Fruit fly (Drosophila melanogaster): ENCODE results near the gene CG34426.

Gene CG34426

dm6 chr3L:8841757-8842156, 39.5 kb downstream of the CG34426 start:
- peak; percentile 26 for TF ChIP-seq Sp1 (GFP tag; optimal IDR thresholded peaks at IDR 0.05)
- no peak for TF ChIP-seq CrebA (GFP tag; optimal IDR thresholded peaks at IDR 0.05; ENCODE audit: borderline replicate concordance)
- TF ChIP-seq Myc (optimal IDR thresholded peaks at IDR 0.05): no peak
- TF ChIP-seq dsf (GFP tag; optimal IDR thresholded peaks at IDR 0.05; ENCODE audit: borderline replicate concordance): no peak
- no peak for TF ChIP-seq pan (optimal IDR thresholded peaks at IDR 0.05)
- TF ChIP-seq sv (GFP tag; optimal IDR thresholded peaks at IDR 0.05): peak; percentile 38
- no peak for TF ChIP-seq usp (GFP tag; optimal IDR thresholded peaks at IDR 0.05)
- no peak for TF ChIP-seq Dfd (GFP tag; optimal IDR thresholded peaks at IDR 0.05)
- no peak for TF ChIP-seq Rel (GFP tag; optimal IDR thresholded peaks at IDR 0.05)
- TF ChIP-seq Rel (tag; optimal IDR thresholded peaks at IDR 0.05): no peak
- TF ChIP-seq Vsx2 (GFP tag; optimal IDR thresholded peaks at IDR 0.05; ENCODE audit: partially characterized antibody): no peak
- peak; percentile 41 for TF ChIP-seq psq (GFP tag; optimal IDR thresholded peaks at IDR 0.05)
- TF ChIP-seq N (GFP tag; optimal IDR thresholded peaks at IDR 0.05): no peak
- no peak for TF ChIP-seq jim (GFP tag; optimal IDR thresholded peaks at IDR 0.05)
- TF ChIP-seq rgr (GFP tag; optimal IDR thresholded peaks at IDR 0.05): peak; percentile 70
- TF ChIP-seq HLH106 (tag; optimal IDR thresholded peaks at IDR 0.05): peak; percentile 60
- TF ChIP-seq h (GFP tag; optimal IDR thresholded peaks at IDR 0.05): peak; percentile 76
- peak; percentile 23 for TF ChIP-seq Hnf4 (GFP tag; optimal IDR thresholded peaks at IDR 0.05)
- TF ChIP-seq dmrt93B (GFP tag; optimal IDR thresholded peaks at IDR 0.05): no peak
- peak in 1 of 2 experiments; percentile 74 for TF ChIP-seq foxo (GFP tag; optimal IDR thresholded peaks at IDR 0.05)
- TF ChIP-seq lola (GFP tag; optimal IDR thresholded peaks at IDR 0.05): no peak
- no peak for TF ChIP-seq Jra (GFP tag; optimal IDR thresholded peaks at IDR 0.05)
- TF ChIP-seq OdsH (GFP tag; optimal IDR thresholded peaks at IDR 0.05): peak; percentile 67
- no peak for TF ChIP-seq GATAd (GFP tag; optimal IDR thresholded peaks at IDR 0.05)
- TF ChIP-seq fru (GFP tag; optimal IDR thresholded peaks at IDR 0.05): peak; percentile 66
- peak; percentile 27 for TF ChIP-seq br (GFP tag; optimal IDR thresholded peaks at IDR 0.05)
- no peak for TF ChIP-seq Hr83 (GFP tag; optimal IDR thresholded peaks at IDR 0.05; ENCODE audit: poor library complexity, severe bottlenecking)
- TF ChIP-seq sage (GFP tag; optimal IDR thresholded peaks at IDR 0.05): no peak
- no peak for TF ChIP-seq Mio (GFP tag; optimal IDR thresholded peaks at IDR 0.05)
- TF ChIP-seq tai (GFP tag; optimal IDR thresholded peaks at IDR 0.05): no peak
- TF ChIP-seq ey (GFP tag; optimal IDR thresholded peaks at IDR 0.05): peak; percentile 67
- TF ChIP-seq woc (GFP tag; optimal IDR thresholded peaks at IDR 0.05): peak; percentile 42

dm6 chr3L:8842359-8842758, 40.1 kb downstream of the CG34426 start:
- TF ChIP-seq h (GFP tag; optimal IDR thresholded peaks at IDR 0.05): no peak
- no peak for TF ChIP-seq Rel (GFP tag; optimal IDR thresholded peaks at IDR 0.05)
- TF ChIP-seq Rel (tag; optimal IDR thresholded peaks at IDR 0.05): peak; percentile 74
- peak; percentile 5 for TF ChIP-seq CrebA (GFP tag; optimal IDR thresholded peaks at IDR 0.05; ENCODE audit: borderline replicate concordance)
- no peak for TF ChIP-seq CG9705 (GFP tag; optimal IDR thresholded peaks at IDR 0.05)

- TF ChIP-seq dmrt93B (GFP tag; optimal IDR thresholded peaks at IDR 0.05): no peak
- TF ChIP-seq Jra (GFP tag; optimal IDR thresholded peaks at IDR 0.05): no peak
- TF ChIP-seq lola (GFP tag; optimal IDR thresholded peaks at IDR 0.05): no peak
- no peak for TF ChIP-seq jim (GFP tag; optimal IDR thresholded peaks at IDR 0.05)
- TF ChIP-seq Vsx2 (GFP tag; optimal IDR thresholded peaks at IDR 0.05; ENCODE audit: partially characterized antibody): no peak
- TF ChIP-seq br (GFP tag; optimal IDR thresholded peaks at IDR 0.05): no peak
- TF ChIP-seq fru (GFP tag; optimal IDR thresholded peaks at IDR 0.05): no peak
- no peak for TF ChIP-seq psq (GFP tag; optimal IDR thresholded peaks at IDR 0.05)
- no peak for TF ChIP-seq rgr (GFP tag; optimal IDR thresholded peaks at IDR 0.05)
- TF ChIP-seq HLH106 (tag; optimal IDR thresholded peaks at IDR 0.05): no peak
- no peak for TF ChIP-seq OdsH (GFP tag; optimal IDR thresholded peaks at IDR 0.05)
- TF ChIP-seq foxo (GFP tag; optimal IDR thresholded peaks at IDR 0.05): no peak
- no peak for TF ChIP-seq sage (GFP tag; optimal IDR thresholded peaks at IDR 0.05)
- no peak for TF ChIP-seq Myc (optimal IDR thresholded peaks at IDR 0.05)
- TF ChIP-seq CrebA (GFP tag; optimal IDR thresholded peaks at IDR 0.05; ENCODE audit: borderline replicate concordance): no peak
- TF ChIP-seq CG32264 (GFP tag; optimal IDR thresholded peaks at IDR 0.05): no peak
- no peak for TF ChIP-seq usp (GFP tag; optimal IDR thresholded peaks at IDR 0.05)
- TF ChIP-seq woc (GFP tag; optimal IDR thresholded peaks at IDR 0.05): no peak
These were observed 47.6 kb downstream of the CG34426 start for dm6 chr3L:8849817-8850216.

All from whole organism, wandering third instar larva.